Worm (Caenorhabditis elegans): ENCODE measurements around the gene F32H5.3.

The F32H5.3 gene

ce11 chrV:13335883-13336419, 23.2 kb upstream of the F32H5.3 start, which contains the start of gene C50B6.9:
TSS of gene C50B6.9 (plus strand) at chrV:13336369.
- TF ChIP-seq lsy-2 (tag; optimal IDR thresholded peaks at IDR 0.05) = no peak
- peak; percentile 9 for TF ChIP-seq elt-1 (tag; optimal IDR thresholded peaks at IDR 0.05; ENCODE audit: borderline replicate concordance, insufficient read depth)

ce11 chrV:13338037-13338436, 21.1 kb upstream of the F32H5.3 start:
- no peak for TF ChIP-seq nhr-76 (tag; optimal IDR thresholded peaks at IDR 0.05)
- no peak for TF ChIP-seq cnd-1 (tag; optimal IDR thresholded peaks at IDR 0.05)
- no peak for TF ChIP-seq lsy-2 (tag; optimal IDR thresholded peaks at IDR 0.05)

- no peak for TF ChIP-seq nhr-76 (tag; optimal IDR thresholded peaks at IDR 0.05)
- TF ChIP-seq unc-62 (GFP tag; optimal IDR thresholded peaks at IDR 0.05) = no peak
- no peak for TF ChIP-seq nhr-28 (tag; optimal IDR thresholded peaks at IDR 0.05)
- TF ChIP-seq drap-1 (GFP tag; optimal IDR thresholded peaks at IDR 0.05) = no peak
- TF ChIP-seq bed-3 (GFP tag; optimal IDR thresholded peaks at IDR 0.05) = no peak
- no peak for TF ChIP-seq mab-5 (tag; optimal IDR thresholded peaks at IDR 0.05)
- TF ChIP-seq blmp-1 (tag; optimal IDR thresholded peaks at IDR 0.05) = no peak
- no peak for TF ChIP-seq unc-120 (tag; optimal IDR thresholded peaks at IDR 0.05; ENCODE audit: poor library complexity, severe bottlenecking)
- TF ChIP-seq snpc-4 (tag; optimal IDR thresholded peaks at IDR 0.05) = no peak
- no peak for TF ChIP-seq zip-8 (tag; optimal IDR thresholded peaks at IDR 0.05)
- TF ChIP-seq nhr-12 (tag; optimal IDR thresholded peaks at IDR 0.05) = no peak
- no peak for TF ChIP-seq cnd-1 (tag; optimal IDR thresholded peaks at IDR 0.05)
- no peak for TF ChIP-seq ham-2 (GFP tag; optimal IDR thresholded peaks at IDR 0.05)
Observed at ce11 chrV:13339633-13340290, 19.4 kb upstream of the F32H5.3 start, which contains the start of the genes str-4 and lgc-48. TSS of gene str-4 (minus strand) at chrV:13339733. TSS of gene lgc-48 (plus strand) at chrV:13340240.

ce11 chrV:13342235-13342634, 16.9 kb upstream of the F32H5.3 start:
- no peak for TF ChIP-seq lin-32 (GFP tag; optimal IDR thresholded peaks at IDR 0.05)
- no peak for TF ChIP-seq tbx-8 (GFP tag; optimal IDR thresholded peaks at IDR 0.05)
- TF ChIP-seq cnd-1 (tag; optimal IDR thresholded peaks at IDR 0.05) = no peak
- TF ChIP-seq nhr-12 (tag; optimal IDR thresholded peaks at IDR 0.05) = no peak
- no peak for TF ChIP-seq nhr-28 (tag; optimal IDR thresholded peaks at IDR 0.05)
- TF ChIP-seq lin-13 (tag; optimal IDR thresholded peaks at IDR 0.05) = no peak

- TF ChIP-seq unc-62 (GFP tag; optimal IDR thresholded peaks at IDR 0.05) = peak; percentile 82
- peak; percentile 71 for TF ChIP-seq mab-5 (tag; optimal IDR thresholded peaks at IDR 0.05)
- TF ChIP-seq drap-1 (GFP tag; optimal IDR thresholded peaks at IDR 0.05) = no peak
Observed at ce11 chrV:13345867-13346328, 13.2 kb upstream of the F32H5.3 start, which contains the start of gene twk-43. TSS of gene twk-43 (plus strand) at chrV:13346278.

- TF ChIP-seq drap-1 (GFP tag; optimal IDR thresholded peaks at IDR 0.05) = no peak
- no peak for TF ChIP-seq ces-1 (GFP tag; optimal IDR thresholded peaks at IDR 0.05)
- no peak for TF ChIP-seq lsy-2 (tag; optimal IDR thresholded peaks at IDR 0.05)
- no peak for TF ChIP-seq ceh-39 (tag; optimal IDR thresholded peaks at IDR 0.05)
- TF ChIP-seq nhr-28 (tag; optimal IDR thresholded peaks at IDR 0.05) = no peak
- TF ChIP-seq bed-3 (GFP tag; optimal IDR thresholded peaks at IDR 0.05) = no peak
- TF ChIP-seq unc-39 (tag; optimal IDR thresholded peaks at IDR 0.05) = no peak
- TF ChIP-seq lin-32 (GFP tag; optimal IDR thresholded peaks at IDR 0.05) = no peak
- TF ChIP-seq unc-120 (tag; optimal IDR thresholded peaks at IDR 0.05; ENCODE audit: poor library complexity, severe bottlenecking) = no peak
- TF ChIP-seq tbx-8 (GFP tag; optimal IDR thresholded peaks at IDR 0.05) = no peak
- no peak for TF ChIP-seq hlh-1 (tag; optimal IDR thresholded peaks at IDR 0.05)
- TF ChIP-seq mep-1 (tag; optimal IDR thresholded peaks at IDR 0.05) = no peak
- no peak for TF ChIP-seq mab-5 (tag; optimal IDR thresholded peaks at IDR 0.05)
Observed at ce11 chrV:13350302-13350701, 8.8 kb upstream of the F32H5.3 start.

- no peak for TF ChIP-seq lsy-2 (tag; optimal IDR thresholded peaks at IDR 0.05)
- peak; percentile 9 for TF ChIP-seq unc-62 (GFP tag; optimal IDR thresholded peaks at IDR 0.05)
Observed at ce11 chrV:13351773-13352172, 7.4 kb upstream of the F32H5.3 start.

ce11 chrV:13352415-13352814, 6.7 kb upstream of the F32H5.3 start:
- TF ChIP-seq ceh-39 (tag; optimal IDR thresholded peaks at IDR 0.05) (no peak), M03D4.4 (tag; optimal IDR thresholded peaks at IDR 0.05) (no peak), mls-2 (tag; optimal IDR thresholded peaks at IDR 0.05) (no peak), blmp-1 (tag; optimal IDR thresholded peaks at IDR 0.05) (no peak), unc-120 (tag; optimal IDR thresholded peaks at IDR 0.05; ENCODE audit: poor library complexity, severe bottlenecking) (no peak), lsy-2 (tag; optimal IDR thresholded peaks at IDR 0.05) (no peak), lin-13 (tag; optimal IDR thresholded peaks at IDR 0.05) (no peak)

Data from whole organism, mixed stage, embryonic.